Worm (Caenorhabditis elegans): ENCODE data around the gene fbxa-150.

Gene fbxa-150

DNA sequence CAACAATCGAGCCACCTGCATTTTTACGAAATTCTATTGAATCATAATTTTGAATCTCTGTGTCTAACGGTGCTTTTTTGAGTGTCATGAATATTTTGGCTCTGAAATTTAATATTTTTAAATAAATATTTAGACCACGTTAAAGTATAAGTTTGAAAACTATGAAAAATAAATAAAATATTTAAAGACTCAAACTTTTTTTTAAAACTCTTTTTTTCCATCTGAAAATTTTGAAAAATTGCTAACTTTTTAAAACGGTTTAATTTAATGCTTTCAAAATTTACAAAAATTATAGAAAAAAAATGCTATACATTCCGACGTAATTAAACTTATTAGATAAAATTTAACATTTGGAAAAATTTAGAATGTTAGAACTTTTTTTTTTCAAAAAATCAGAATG is 21.7 kb downstream of the fbxa-150 start, which contains the start of gene slc-36.3:
Gene slc-36.3 (minus strand): TSS at position 101 of the 400 bp plus-strand sequence.
- TF ChIP-seq efl-1 (optimal IDR thresholded peaks at IDR 0.05) (no peak), efl-1 (GFP tag; optimal IDR thresholded peaks at IDR 0.05 in 1 of 2) (no peak), sox-4 (tag; optimal IDR thresholded peaks at IDR 0.05) (no peak), pag-3 (tag; optimal IDR thresholded peaks at IDR 0.05; ENCODE audit: borderline replicate concordance, insufficient read depth) (no peak), lin-15B (tag; optimal IDR thresholded peaks at IDR 0.05) (no peak), mef-2 (tag; optimal IDR thresholded peaks at IDR 0.05) (no peak), zag-1 (tag; optimal IDR thresholded peaks at IDR 0.05) (no peak), pqm-1 (tag; optimal IDR thresholded peaks at IDR 0.05) (no peak), unc-98 (GFP tag; IDR thresholded peaks at IDR 0.05) (no peak), snpc-4 (tag; optimal IDR thresholded peaks at IDR 0.05) (no peak), hpl-2 (GFP tag; optimal IDR thresholded peaks at IDR 0.05) (no peak), ces-1 (GFP tag; optimal IDR thresholded peaks at IDR 0.05) (no peak), nhr-84 (tag; optimal IDR thresholded peaks at IDR 0.05) (no peak), lir-3 (tag; optimal IDR thresholded peaks at IDR 0.05; ENCODE audit: poor library complexity) (no peak), tlp-1 (tag; optimal IDR thresholded peaks at IDR 0.05) (no peak), efl-3 (GFP tag; optimal IDR thresholded peaks at IDR 0.05) (no peak), ceh-88 (GFP tag; IDR thresholded peaks at IDR 0.05) (no peak), ama-1 (optimal IDR thresholded peaks at IDR 0.05) (no peak)

- peak; percentile 53 for TF ChIP-seq elt-2 (tag; optimal IDR thresholded peaks at IDR 0.05)
- TF ChIP-seq nhr-20 (tag; optimal IDR thresholded peaks at IDR 0.05): peak; percentile 6
- peak; percentile 22 for TF ChIP-seq skn-1 (tag; optimal IDR thresholded peaks at IDR 0.05)
- no peak for TF ChIP-seq irx-1 (tag; optimal IDR thresholded peaks at IDR 0.05)
- no peak for TF ChIP-seq dsc-1 (tag; optimal IDR thresholded peaks at IDR 0.05)
- peak in 1 of 2 experiments; percentile 28 for TF ChIP-seq lin-35 (GFP tag; optimal IDR thresholded peaks at IDR 0.05)
- TF ChIP-seq nhr-71 (tag; optimal IDR thresholded peaks at IDR 0.05): peak; percentile 27
- TF ChIP-seq unc-86 (tag; optimal IDR thresholded peaks at IDR 0.05): peak; percentile 19
Observed at ce11 chrV:20544610-20545009, 22.2 kb downstream of the fbxa-150 start.

ce11 chrV:20545742-20546141 is 23.3 kb downstream of the fbxa-150 start:
- no peak for TF ChIP-seq jun-1 (tag; optimal IDR thresholded peaks at IDR 0.05)
- no peak for TF ChIP-seq nhr-77 (tag; optimal IDR thresholded peaks at IDR 0.05)
- no peak for TF ChIP-seq hpl-2 (GFP tag; optimal IDR thresholded peaks at IDR 0.05)
- TF ChIP-seq ceh-90 (tag; optimal IDR thresholded peaks at IDR 0.05): no peak
- no peak for TF ChIP-seq ces-1 (GFP tag; optimal IDR thresholded peaks at IDR 0.05)
- TF ChIP-seq elt-2 (tag; optimal IDR thresholded peaks at IDR 0.05): peak; percentile 37
- TF ChIP-seq efl-3 (GFP tag; optimal IDR thresholded peaks at IDR 0.05): no peak
- TF ChIP-seq fkh-10 (GFP tag; optimal IDR thresholded peaks at IDR 0.05): no peak

DNA sequence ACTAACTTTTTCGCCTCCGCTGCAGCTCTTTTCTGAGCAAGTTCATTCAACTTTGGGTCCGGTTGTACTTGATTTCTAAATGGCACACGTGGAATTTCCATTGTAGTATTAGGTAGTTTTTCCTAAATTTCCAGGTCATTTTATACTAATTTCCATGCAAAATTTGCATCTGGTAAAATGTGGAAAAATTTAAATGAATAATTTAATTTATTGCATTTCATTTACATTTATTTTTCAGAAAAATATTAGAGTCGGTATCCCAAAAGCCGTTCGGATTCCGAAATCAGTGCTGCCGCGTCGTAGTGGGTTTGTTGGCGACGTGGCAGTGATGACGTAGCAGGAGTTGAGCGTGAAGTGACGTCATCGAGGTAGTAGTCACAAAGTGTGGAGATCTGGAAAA is 24.6 kb downstream of the fbxa-150 start, which contains the start of gene Y38H6C.18:
Gene Y38H6C.18 (minus strand): TSS at position 101 of the 400 bp plus-strand sequence.
- TF ChIP-seq mab-9 (GFP tag; IDR thresholded peaks at IDR 0.05) (no peak), efl-1 (optimal IDR thresholded peaks at IDR 0.05) (no peak), efl-1 (GFP tag; optimal IDR thresholded peaks at IDR 0.05 in 1 of 2) (no peak), ceh-90 (tag; optimal IDR thresholded peaks at IDR 0.05) (no peak), ces-1 (GFP tag; optimal IDR thresholded peaks at IDR 0.05) (no peak), nhr-71 (tag; optimal IDR thresholded peaks at IDR 0.05) (no peak), F16B12.6 (tag; optimal IDR thresholded peaks at IDR 0.05) (no peak), ztf-11 (tag; optimal IDR thresholded peaks at IDR 0.05) (no peak), egl-27 (tag; optimal IDR thresholded peaks at IDR 0.05) (no peak), fkh-10 (GFP tag; optimal IDR thresholded peaks at IDR 0.05) (no peak)

DNA sequence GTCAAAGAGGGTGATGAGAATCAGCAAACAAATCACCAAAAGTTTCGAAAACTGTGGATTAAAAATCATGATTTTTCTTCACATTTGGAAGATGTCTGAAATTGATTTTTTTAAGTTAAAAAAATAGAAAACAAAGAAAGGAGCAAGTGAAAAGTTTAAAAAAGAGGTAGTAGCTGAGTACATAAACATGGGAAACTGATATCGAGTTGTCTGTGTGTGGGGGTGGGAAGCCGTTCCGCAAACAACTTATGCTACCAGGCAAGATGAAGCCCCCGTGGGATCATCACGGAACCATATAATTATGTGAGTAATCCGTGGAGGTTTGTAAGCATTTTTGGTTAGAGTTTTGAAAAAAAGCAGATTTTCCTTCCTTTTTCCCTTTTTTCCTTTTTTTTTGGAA is 28.7 kb downstream of the fbxa-150 start, which contains the start of gene Y38H6C.20:
Gene Y38H6C.20 (minus strand): TSS at position 101 of the 400 bp plus-strand sequence.
- TF ChIP-seq lin-15B (tag; optimal IDR thresholded peaks at IDR 0.05): no peak
- no peak for TF ChIP-seq fos-1 (tag; optimal IDR thresholded peaks at IDR 0.05)
- no peak for TF ChIP-seq nhr-90 (tag; optimal IDR thresholded peaks at IDR 0.05; ENCODE audit: poor library complexity)
- no peak for TF ChIP-seq fkh-10 (GFP tag; optimal IDR thresholded peaks at IDR 0.05)
- TF ChIP-seq isw-1 (GFP tag; IDR thresholded peaks at IDR 0.05): no peak
- TF ChIP-seq ceh-88 (GFP tag; IDR thresholded peaks at IDR 0.05): no peak
- no peak for TF ChIP-seq C34B4.2 (tag; optimal IDR thresholded peaks at IDR 0.05)
- TF ChIP-seq pqm-1 (tag; optimal IDR thresholded peaks at IDR 0.05): no peak
- TF ChIP-seq egl-27 (tag; optimal IDR thresholded peaks at IDR 0.05): no peak

All from whole organism, L1 larva.